Worm (Caenorhabditis elegans) whole organism, L1 larva: Measurements from ENCODE around the gene sre-37.

Source experiments
- C16A3.4 ChIP-seq: fragments of 150-350 bp; optimal IDR thresholded peaks from 2 replicates; lab custom pipeline; 2014; ENCODE audit warnings: missing biosample characterization, missing genetic modification characterization
- C34B4.2 ChIP-seq: sonication (generic microtip); optimal IDR thresholded peaks from 2 replicates; lab custom pipeline; 2017; ENCODE audit warnings: mild to moderate bottlenecking, missing genetic modification characterization, missing compliant biosample characterization
- aly-2 ChIP-seq: fragments of 150-350 bp; optimal IDR thresholded peaks from 2 replicates; lab custom pipeline; 2014; ENCODE audit warnings: missing biosample characterization, missing genetic modification characterization
- blmp-1 ChIP-seq: fragments of 150-350 bp; optimal IDR thresholded peaks from 2 replicates; lab custom pipeline; 2014; ENCODE audit warnings: missing biosample characterization, missing genetic modification characterization
- ceh-63 ChIP-seq: fragments of 200-800 bp; sonication (Bioruptor generic); optimal IDR thresholded peaks from 2 replicates; lab custom pipeline; 2018; ENCODE audit warnings: mild to moderate bottlenecking, missing genetic modification characterization, missing compliant biosample characterization
- ceh-8 ChIP-seq: fragments of 200-800 bp; sonication (Bioruptor generic); optimal IDR thresholded peaks from 2 replicates; lab custom pipeline; 2018; ENCODE audit warnings: mild to moderate bottlenecking, missing genetic modification characterization, moderate library complexity, missing compliant biosample characterization
- ceh-82 ChIP-seq, 3 experiments: fragments of 150-350 bp in 1 of 3; sonication (generic microtip) in 2 of 3; optimal IDR thresholded peaks; 2 replicates each; lab custom pipeline; 2014 to 2017; ENCODE audit warnings: missing biosample characterization in 3 of 3, missing genetic modification characterization in 3 of 3
- ces-1 ChIP-seq: fragments of 150-350 bp; optimal IDR thresholded peaks from 2 replicates; lab custom pipeline; 2014; ENCODE audit warnings: missing biosample characterization, missing genetic modification reagents, missing genetic modification characterization
- dsc-1 ChIP-seq: sonication (generic microtip); optimal IDR thresholded peaks from 2 replicates; lab custom pipeline; 2016; ENCODE audit warnings: mild to moderate bottlenecking, missing genetic modification characterization, missing compliant biosample characterization
- efl-3 ChIP-seq: fragments of 200-800 bp; sonication (Bioruptor generic); optimal IDR thresholded peaks from 2 replicates; lab custom pipeline; 2018; ENCODE audit warnings: mild to moderate bottlenecking, missing genetic modification characterization, missing compliant biosample characterization
- egl-13 ChIP-seq: sonication (generic microtip); optimal IDR thresholded peaks from 2 replicates; lab custom pipeline; 2016; ENCODE audit warnings: missing genotype, missing genetic modification reagents, missing genetic modification characterization, missing compliant biosample characterization
- elt-3 ChIP-seq, 6 experiments: fragments of 150-350 bp in 1 of 6; sonication (generic microtip); optimal IDR thresholded peaks; 2 replicates each; lab custom pipeline; 2017 to 2018; ENCODE audit warnings: missing biosample characterization in 6 of 6, missing genetic modification characterization in 6 of 6, inconsistent platforms in 1 of 6
- ets-5 ChIP-seq: fragments of 200-800 bp; sonication (Bioruptor generic); IDR thresholded peaks from 2 replicates; pipeline ENCODE4 v1.3.6; 2022; ENCODE audit warnings: missing genetic modification characterization, missing compliant biosample characterization
- fkh-8 ChIP-seq: sonication (generic microtip); optimal IDR thresholded peaks from 2 replicates; lab custom pipeline; 2016; ENCODE audit warnings: mild to moderate bottlenecking, missing genetic modification characterization, missing compliant biosample characterization
- grh-1 ChIP-seq: fragments of 200-800 bp; sonication (Bioruptor generic); IDR thresholded peaks from 2 replicates; pipeline ENCODE4 v1.3.6; 2022; ENCODE audit warnings: missing genetic modification reagents, missing genetic modification characterization, missing compliant biosample characterization
- irx-1 ChIP-seq: sonication (generic microtip); optimal IDR thresholded peaks from 2 replicates; lab custom pipeline; 2016; ENCODE audit warnings: missing genetic modification characterization, missing compliant biosample characterization
- isw-1 ChIP-seq: fragments of 200-800 bp; sonication (Bioruptor generic); IDR thresholded peaks from 2 replicates; pipeline ENCODE4 v1.3.6; 2022; ENCODE audit warnings: missing genetic modification characterization, missing compliant biosample characterization
- lin-14 ChIP-seq: fragments of 200-800 bp; sonication (Bioruptor generic); optimal IDR thresholded peaks from 2 replicates; lab custom pipeline; 2018; ENCODE audit warnings: mild to moderate bottlenecking, missing genetic modification characterization, moderate library complexity, missing compliant biosample characterization
- lin-15B ChIP-seq: fragments of 150-350 bp; sonication (generic microtip); optimal IDR thresholded peaks from 3 replicates; lab custom pipeline; 2014; ENCODE audit warnings: missing biosample characterization, missing genetic modification characterization
- lin-35 ChIP-seq, 2 experiments: fragments of 150-350 bp; optimal IDR thresholded peaks; 2 replicates each; lab custom pipeline; 2014; ENCODE audit warnings: missing biosample characterization in 2 of 2, missing genetic modification characterization in 2 of 2, missing genetic modification reagents in 2 of 2
- lir-3 ChIP-seq: sonication (generic microtip); optimal IDR thresholded peaks from 2 replicates; lab custom pipeline; 2016; ENCODE audit warnings: mild to moderate bottlenecking, missing genetic modification characterization, moderate library complexity, missing compliant biosample characterization; ENCODE audit not compliant: poor library complexity
- mab-9 ChIP-seq: fragments of 200-800 bp; sonication (Bioruptor generic); IDR thresholded peaks from 2 replicates; pipeline ENCODE4 v1.3.6; 2022; ENCODE audit warnings: missing genetic modification reagents, missing genetic modification characterization, missing compliant biosample characterization
- mef-2 ChIP-seq: fragments of 150-350 bp; optimal IDR thresholded peaks from 2 replicates; lab custom pipeline; 2014; ENCODE audit warnings: missing biosample characterization, missing genetic modification characterization
- mep-1 ChIP-seq: fragments of 150-350 bp; optimal IDR thresholded peaks from 2 replicates; lab custom pipeline; 2014; ENCODE audit warnings: missing biosample characterization, missing genetic modification characterization
- nhr-11 ChIP-seq: fragments of 150-350 bp; optimal IDR thresholded peaks from 2 replicates; lab custom pipeline; 2014; ENCODE audit warnings: missing biosample characterization, missing genetic modification characterization
- nhr-12 ChIP-seq: sonication (generic microtip); optimal IDR thresholded peaks from 2 replicates; lab custom pipeline; 2017; ENCODE audit warnings: missing biosample characterization, missing genetic modification characterization
- nhr-20 ChIP-seq: sonication (generic microtip); optimal IDR thresholded peaks from 2 replicates; lab custom pipeline; 2016; ENCODE audit warnings: mild to moderate bottlenecking, missing genetic modification characterization, missing compliant biosample characterization
- nhr-47 ChIP-seq: sonication (generic microtip); optimal IDR thresholded peaks from 2 replicates; lab custom pipeline; 2016; ENCODE audit warnings: mild to moderate bottlenecking, missing genetic modification characterization, moderate library complexity, missing compliant biosample characterization
- nhr-76 ChIP-seq: sonication (generic microtip); optimal IDR thresholded peaks from 2 replicates; lab custom pipeline; 2017; ENCODE audit warnings: missing biosample characterization, missing genetic modification characterization
- nhr-85 ChIP-seq: sonication (generic microtip); peaks from one replicate; lab custom pipeline; 2016; ENCODE audit warnings: missing genetic modification characterization, inconsistent platforms, missing compliant biosample characterization
- nhr-90 ChIP-seq: sonication (generic microtip); optimal IDR thresholded peaks from 2 replicates; lab custom pipeline; 2016; ENCODE audit warnings: mild to moderate bottlenecking, missing genetic modification characterization, missing compliant biosample characterization; ENCODE audit not compliant: poor library complexity
- pax-3 ChIP-seq: fragments of 200-800 bp; sonication (Bioruptor generic); optimal IDR thresholded peaks from 2 replicates; lab custom pipeline; 2018; ENCODE audit warnings: mild to moderate bottlenecking, missing genetic modification characterization, moderate library complexity, missing compliant biosample characterization
- pqm-1 ChIP-seq: sonication (generic microtip); optimal IDR thresholded peaks from 3 replicates; lab custom pipeline; 2017; ENCODE audit warnings: missing biosample characterization, missing genetic modification characterization
- skn-1 ChIP-seq: fragments of 150-350 bp; optimal IDR thresholded peaks from 2 replicates; lab custom pipeline; 2014; ENCODE audit warnings: missing biosample characterization, missing genetic modification characterization
- sox-4 ChIP-seq: sonication (generic microtip); optimal IDR thresholded peaks from 2 replicates; lab custom pipeline; 2016; ENCODE audit warnings: missing genetic modification characterization, missing compliant biosample characterization
- sptf-1 ChIP-seq: fragments of 150-350 bp; optimal IDR thresholded peaks from 2 replicates; lab custom pipeline; 2014; ENCODE audit warnings: missing biosample characterization, missing genetic modification characterization
- swsn-7 ChIP-seq: sonication (generic microtip); optimal IDR thresholded peaks from 2 replicates; lab custom pipeline; 2016; ENCODE audit warnings: missing genetic modification characterization, missing compliant biosample characterization
- tlp-1 ChIP-seq: fragments of 150-350 bp; optimal IDR thresholded peaks from 2 replicates; lab custom pipeline; 2014; ENCODE audit warnings: missing biosample characterization, missing genetic modification characterization
- unc-130 ChIP-seq: fragments of 150-350 bp; optimal IDR thresholded peaks from 2 replicates; lab custom pipeline; 2017; ENCODE audit warnings: missing biosample characterization, missing genetic modification characterization, inconsistent platforms
- unc-30 ChIP-seq: sonication (generic microtip); optimal IDR thresholded peaks from 2 replicates; lab custom pipeline; 2017; ENCODE audit warnings: missing biosample characterization, missing genetic modification characterization
- vab-15 ChIP-seq: sonication (generic microtip); optimal IDR thresholded peaks from 2 replicates; lab custom pipeline; 2017; ENCODE audit warnings: missing genotype, mild to moderate bottlenecking, missing genetic modification characterization, missing compliant biosample characterization
- xbp-1 ChIP-seq: sonication (generic microtip); optimal IDR thresholded peaks from 2 replicates; lab custom pipeline; 2016; ENCODE audit warnings: missing genetic modification characterization, missing compliant biosample characterization
- zag-1 ChIP-seq: fragments of 150-350 bp; optimal IDR thresholded peaks from 2 replicates; lab custom pipeline; 2014; ENCODE audit warnings: missing biosample characterization, missing genetic modification characterization
- ztf-11 ChIP-seq, 2 experiments: sonication (generic microtip); optimal IDR thresholded peaks; 2 replicates each; lab custom pipeline; 2016 to 2017; ENCODE audit warnings: missing genetic modification characterization in 2 of 2, missing biosample characterization in 1 of 2, missing compliant biosample characterization in 1 of 2
- ztf-4 ChIP-seq: fragments of 150-350 bp; optimal IDR thresholded peaks from 2 replicates; lab custom pipeline; 2014; ENCODE audit warnings: missing biosample characterization, missing genetic modification characterization

Gene sre-37

ce11 chrII:12502784-12503183 lies 37.1 kb downstream of the sre-37 start, which contains the start of gene ador-1:
TSS of gene ador-1 (minus strand) at chrII:12502884.
- TF ChIP-seq egl-13 (tag; lab: Kevin White, UChicago) (no peak), skn-1 (tag; lab: Kevin White, UChicago) (no peak), grh-1 (GFP tag; lab: Robert Waterston, UW) (no peak), nhr-11 (tag; lab: Kevin White, UChicago) (no peak), ces-1 (GFP tag; lab: Kevin White, UChicago) (no peak), nhr-90 (no peak), nhr-76 (tag; lab: Kevin White, UChicago) (no peak), ceh-63 (no peak), efl-3 (GFP tag; lab: Kevin White, UChicago) (no peak), zag-1 (tag; lab: Kevin White, UChicago) (no peak), mep-1 (tag; lab: Kevin White, UChicago) (no peak), isw-1 (GFP tag; lab: Robert Waterston, UW) (no peak), unc-30 (tag; lab: Kevin White, UChicago) (no peak), C34B4.2 (no peak), blmp-1 (tag; lab: Kevin White, UChicago) (no peak), fkh-8 (tag; lab: Kevin White, UChicago) (no peak), ztf-11 (tag; optimal IDR thresholded peaks at IDR 0.05; lab: Kevin White, UChicago) (no peak), irx-1 (tag; lab: Kevin White, UChicago) (no peak)
- TF ChIP-seq, all 84 proteins: peak for 0

ce11 chrII:12506511-12506910 lies 40.9 kb downstream of the sre-37 start:
- TF ChIP-seq nhr-47 (peak; percentile 65), xbp-1 (tag; lab: Kevin White, UChicago) (no peak), nhr-76 (tag; lab: Kevin White, UChicago) (no peak), sox-4 (tag; lab: Kevin White, UChicago) (peak; percentile 66), dsc-1 (peak; percentile 1), efl-3 (GFP tag; lab: Kevin White, UChicago) (no peak), vab-15 (tag; lab: Kevin White, UChicago) (no peak), fkh-8 (tag; lab: Kevin White, UChicago) (peak; percentile 78), lir-3 (tag; lab: Kevin White, UChicago) (no peak), nhr-85 (tag; lab: Kevin White, UChicago) (no peak), lin-15B (no peak), C16A3.4 (no peak), swsn-7 (tag; lab: Kevin White, UChicago) (peak; percentile 0), ceh-8 (peak; percentile 27), ceh-82 (tag; optimal IDR thresholded peaks at IDR 0.05; lab: Kevin White, UChicago) (no peak), lin-35 (GFP tag; optimal IDR thresholded peaks at IDR 0.05; lab: Kevin White, UChicago) (no peak), egl-13 (tag; lab: Kevin White, UChicago) (peak; percentile 25), elt-3 (tag; optimal IDR thresholded peaks at IDR 0.05; lab: Kevin White, UChicago) (no peak), ets-5 (no peak), irx-1 (tag; lab: Kevin White, UChicago) (no peak), tlp-1 (tag; lab: Kevin White, UChicago) (no peak)

- no peak for TF ChIP-seq xbp-1 (tag; lab: Kevin White, UChicago)
- no peak for TF ChIP-seq mab-9 (GFP tag; lab: Robert Waterston, UW)
- TF ChIP-seq lin-14 (GFP tag; lab: Kevin White, UChicago): no peak
- TF ChIP-seq pqm-1 (tag; lab: Kevin White, UChicago): no peak
- TF ChIP-seq aly-2 (tag; lab: Kevin White, UChicago): no peak
- no peak for TF ChIP-seq elt-3 (tag; optimal IDR thresholded peaks at IDR 0.05; lab: Kevin White, UChicago)
- no peak for TF ChIP-seq unc-130 (tag; lab: Kevin White, UChicago)
- no peak for TF ChIP-seq blmp-1 (tag; lab: Kevin White, UChicago)
- TF ChIP-seq mef-2: no peak
- no peak for TF ChIP-seq dsc-1
- TF ChIP-seq zag-1 (tag; lab: Kevin White, UChicago): no peak
- no peak for TF ChIP-seq sox-4 (tag; lab: Kevin White, UChicago)
- no peak for TF ChIP-seq nhr-12 (tag; lab: Kevin White, UChicago)
- TF ChIP-seq nhr-90: no peak
- no peak for TF ChIP-seq nhr-20
- no peak for TF ChIP-seq nhr-85 (tag; lab: Kevin White, UChicago)
- no peak for TF ChIP-seq pax-3
- no peak for TF ChIP-seq sptf-1 (tag; lab: Kevin White, UChicago)
- no peak for TF ChIP-seq ztf-4 (tag; lab: Kevin White, UChicago)
Measured at ce11 chrII:12507038-12507437, 41.4 kb downstream of the sre-37 start, which contains the start of gene srh-68. TSS of gene srh-68 (plus strand) at chrII:12507338.
